Worm (Caenorhabditis elegans) whole organism, late embryonic: ENCODE measurements around the gene srh-229.

Experiments
- C38D4.7 ChIP-seq: fragments of 200-800 bp; sonication (Bioruptor generic); optimal IDR thresholded peaks from 2 replicates; lab custom pipeline; 2018; ENCODE audit warnings: mild to moderate bottlenecking, missing genetic modification characterization, moderate library complexity, missing compliant biosample characterization
- K09A11.1 ChIP-seq: sonication (generic microtip); optimal IDR thresholded peaks from 2 replicates; lab custom pipeline; 2017; ENCODE audit warnings: antibody characterized with exemption, mild to moderate bottlenecking, missing genetic modification characterization, missing compliant biosample characterization; ENCODE audit not compliant: insufficient read depth
- T23F11.4 ChIP-seq: fragments of 200-800 bp; sonication (Bioruptor generic); optimal IDR thresholded peaks from 2 replicates; lab custom pipeline; 2018; ENCODE audit warnings: mild to moderate bottlenecking, missing genetic modification characterization, missing compliant biosample characterization
- ama-1 ChIP-seq: fragments of 150-350 bp; optimal IDR thresholded peaks from 2 replicates; lab custom pipeline; 2014
- ets-4 ChIP-seq: sonication (generic microtip); optimal IDR thresholded peaks from 2 replicates; lab custom pipeline; 2016; ENCODE audit warnings: missing genetic modification characterization, missing compliant biosample characterization
- hlh-30 ChIP-seq: sonication (generic microtip); optimal IDR thresholded peaks from 2 replicates; lab custom pipeline; 2017; ENCODE audit warnings: antibody characterized with exemption, missing genetic modification characterization, missing compliant biosample characterization; ENCODE audit not compliant: insufficient read depth
- tbx-2 ChIP-seq: sonication (generic microtip); optimal IDR thresholded peaks from 2 replicates; lab custom pipeline; 2016; ENCODE audit warnings: missing genetic modification characterization, missing compliant biosample characterization
- unc-3 ChIP-seq, 2 experiments: fragments of 200-800 bp in 1 of 2; sonication (Bioruptor generic) in 1 of 2; sonication (generic microtip) in 1 of 2; conservative IDR thresholded peaks in 1 of 2; optimal IDR thresholded peaks in 1 of 2; 2 replicates each; pipeline versions ENCODE4 v1.3.6 to Lab custom; 2016 to 2022; ENCODE audit warnings: missing compliant biosample characterization in 2 of 2, missing genetic modification characterization in 2 of 2, missing genetic modification reagents in 1 of 2
- zip-5 ChIP-seq: sonication (generic microtip); optimal IDR thresholded peaks from 2 replicates; lab custom pipeline; 2016; ENCODE audit warnings: missing genetic modification characterization, missing compliant biosample characterization

DNA sequence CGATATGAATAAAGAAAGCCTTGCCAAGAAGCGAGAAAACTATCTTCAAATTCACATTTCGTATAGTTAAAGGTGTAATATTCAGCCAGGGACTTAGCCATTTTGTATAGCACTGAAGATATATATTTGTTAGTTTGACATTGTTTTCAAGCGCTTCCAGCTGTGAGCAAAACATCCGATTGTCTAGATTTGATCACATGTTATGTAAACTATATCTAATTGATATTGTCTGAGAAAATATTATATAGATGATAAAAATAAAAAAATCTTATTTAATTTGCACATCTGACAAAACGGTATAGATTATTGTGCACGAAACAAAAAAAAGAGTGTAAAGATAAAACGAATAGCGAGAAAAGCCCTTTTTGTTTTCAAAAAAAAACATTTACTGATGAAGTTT is 39.5 kb downstream of the srh-229 start, which contains the start of gene srh-89:
- TF ChIP-seq ets-4 (tag; lab: Kevin White, UChicago) (no peak), K09A11.1 (tag; lab: Kevin White, UChicago) (no peak), unc-3 (GFP tag; conservative IDR thresholded peaks at IDR 0.05; lab: Robert Waterston, UW) (no peak), unc-3 (tag; optimal IDR thresholded peaks at IDR 0.05; lab: Kevin White, UChicago) (no peak), T23F11.4 (GFP tag; lab: Kevin White, UChicago) (no peak), zip-5 (tag; lab: Kevin White, UChicago) (no peak), C38D4.7 (GFP tag; lab: Kevin White, UChicago) (no peak), ama-1 (lab: Kevin White, UChicago) (no peak), tbx-2 (no peak), hlh-30 (tag; lab: Kevin White, UChicago) (no peak)
